Fruit fly (Drosophila melanogaster): ENCODE results near the gene CG32147.

DNA sequence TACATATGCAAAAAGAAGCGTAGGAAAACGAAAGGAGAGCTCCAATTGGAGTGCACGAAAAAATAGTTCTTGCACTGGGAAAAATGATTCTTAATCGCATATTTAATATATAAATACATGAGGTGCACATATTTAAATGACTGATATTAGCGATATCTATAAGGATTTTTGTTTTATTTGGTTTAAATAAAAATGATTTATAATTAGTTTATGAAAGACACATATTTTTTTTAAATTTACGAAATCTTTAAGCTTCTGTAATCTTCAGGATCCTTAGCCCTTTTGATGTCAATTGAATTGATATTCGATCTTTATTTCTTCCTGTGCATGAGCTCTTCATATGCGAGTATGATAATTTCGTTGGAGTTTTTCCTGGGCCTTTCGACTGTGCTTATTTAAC is 43.9 kb upstream of the CG32147 start:
- TF ChIP-seq usp (GFP tag; optimal IDR thresholded peaks at IDR 0.05) (no peak), CG8478 (optimal IDR thresholded peaks at IDR 0.05) (no peak), pan (optimal IDR thresholded peaks at IDR 0.05) (no peak), psq (optimal IDR thresholded peaks at IDR 0.05) (no peak)

Data from whole organism.